Fruit fly (Drosophila melanogaster) Kc167 (cell line): Measurements from ENCODE around the gene Keap1.

Experiments
- Myc ChIP-seq: fragments of >200 bp; optimal IDR thresholded peaks from 2 replicates; lab custom pipeline; 2017; ENCODE audit warnings: missing external identifiers
- Sin3A ChIP-seq: fragments of >200 bp; optimal IDR thresholded peaks from 2 replicates; lab custom pipeline; 2018; ENCODE audit warnings: missing external identifiers
- h ChIP-seq: fragments of >200 bp; optimal IDR thresholded peaks from 3 replicates; lab custom pipeline; 2018; ENCODE audit warnings: missing external identifiers
- insv ChIP-seq: fragments of >200 bp; optimal IDR thresholded peaks from 3 replicates; lab custom pipeline; 2018; ENCODE audit warnings: missing external identifiers
- psq ChIP-seq: fragments of >200 bp; optimal IDR thresholded peaks from 2 replicates; lab custom pipeline; 2017; ENCODE audit warnings: missing external identifiers
- ttk ChIP-seq: sonication (Bioruptor generic); optimal IDR thresholded peaks from 2 replicates; lab custom pipeline; 2017; ENCODE audit warnings: missing external identifiers

DNA sequence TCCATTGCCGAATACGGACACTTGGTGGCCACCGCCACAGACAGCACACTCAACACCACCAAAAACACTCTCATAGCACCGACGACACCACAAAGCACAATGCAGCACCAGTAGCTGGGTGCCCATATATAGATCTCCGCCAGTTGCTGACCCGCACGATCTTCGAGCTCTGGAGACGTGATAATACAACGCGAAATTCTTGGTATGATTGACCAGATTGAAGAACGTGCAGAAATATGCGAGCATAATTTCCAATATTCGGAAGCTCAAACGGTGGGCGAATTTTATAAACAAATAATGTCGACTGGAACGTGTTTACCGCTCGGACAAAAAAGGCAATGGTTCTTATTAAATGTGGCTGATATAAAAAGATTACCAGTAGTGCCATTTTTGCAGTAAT, 43.8 kb downstream of the Keap1 start, which contains the start of gene CG4009:
- TF ChIP-seq psq (no peak), h (no peak), ttk (lab: Kevin White, UChicago) (no peak), Myc (no peak), Sin3A (no peak), insv (lab: Kevin White, UChicago) (no peak)
